Fruit fly (Drosophila melanogaster): Measurements from ENCODE around the gene CG13073.

dm6 chr3L:16198920-16199319 is 18.2 kb downstream of the CG13073 start, which contains the start of gene CG33688:
- TF ChIP-seq sage (GFP tag; optimal IDR thresholded peaks at IDR 0.05), result no peak
- no peak for TF ChIP-seq pan (optimal IDR thresholded peaks at IDR 0.05)

All from whole organism, wandering third instar larva.